Fruit fly (Drosophila melanogaster): Measurements from ENCODE around the gene CG5274.

The CG5274 gene

DNA sequence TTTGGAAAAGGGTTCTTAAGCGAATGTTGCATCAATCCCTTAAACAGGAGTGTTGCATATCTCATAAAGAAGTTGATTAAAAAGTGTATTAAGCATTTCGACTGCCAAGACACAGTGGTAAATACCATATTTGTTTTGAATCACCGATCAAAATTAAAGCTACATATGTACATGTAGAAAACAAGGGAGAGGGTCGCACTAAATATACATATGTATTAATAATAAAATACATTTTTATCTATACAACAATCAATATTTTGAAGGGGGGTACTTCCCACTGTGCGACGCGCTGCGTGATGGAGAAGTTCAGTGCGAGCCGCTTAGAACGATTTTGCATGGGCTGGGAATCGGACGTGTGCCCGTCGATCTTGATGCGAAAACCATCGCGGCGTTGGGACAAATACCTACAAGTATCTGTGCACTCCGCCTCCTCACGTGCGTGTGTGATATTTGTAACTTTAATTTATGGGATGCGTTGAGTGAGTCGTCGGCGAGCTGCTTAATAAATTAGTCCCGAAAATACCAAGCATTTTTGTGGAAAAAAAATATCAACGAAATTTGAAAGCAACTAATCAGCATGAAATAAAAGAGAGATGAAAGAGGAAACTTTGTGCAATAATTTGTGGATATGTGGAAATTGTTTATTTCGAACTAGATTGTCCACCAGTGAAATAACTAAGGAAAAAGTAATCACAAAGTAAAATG is 17.5 kb upstream of the CG5274 start (continued):
- TF ChIP-seq schlank (tag; optimal IDR thresholded peaks at IDR 0.05) = peak; percentile 47
- peak; percentile 78 for TF ChIP-seq D19A (tag; optimal IDR thresholded peaks at IDR 0.05)
- peak; percentile 76 for TF ChIP-seq CG9215 (GFP tag; IDR thresholded peaks at IDR 0.05)
- TF ChIP-seq oc (tag; optimal IDR thresholded peaks at IDR 0.05) = peak; percentile 81
- TF ChIP-seq CG12659 (GFP tag; optimal IDR thresholded peaks at IDR 0.05) = peak; percentile 88
- TF ChIP-seq bbx (GFP tag; IDR thresholded peaks at IDR 0.05; ENCODE audit: partially characterized antibody) = 0 out of 2 replicates have a peak, but pooled peaks have one; percentile 32
- peak; percentile 81 for TF ChIP-seq Fer1 (GFP tag; optimal IDR thresholded peaks at IDR 0.05)
- TF ChIP-seq HHEX (GFP tag; optimal IDR thresholded peaks at IDR 0.05) = peak; percentile 87
- TF ChIP-seq CG16863 (GFP tag; optimal IDR thresholded peaks at IDR 0.05) = no peak
- peak; percentile 84 for TF ChIP-seq otp (GFP tag; IDR thresholded peaks at IDR 0.05)
- TF ChIP-seq CG8359 (GFP tag; optimal IDR thresholded peaks at IDR 0.05; ENCODE audit: borderline replicate concordance) = peak; percentile 58
- TF ChIP-seq jigr1 (GFP tag; IDR thresholded peaks at IDR 0.05) = peak; percentile 72; the same call in 1 of the 3 replicates
- TF ChIP-seq Dad (GFP tag; optimal IDR thresholded peaks at IDR 0.05) = peak; percentile 42
- TF ChIP-seq Ravus (GFP tag; IDR thresholded peaks at IDR 0.05) = peak; percentile 80
- TF ChIP-seq CG13775 (GFP tag; optimal IDR thresholded peaks at IDR 0.05) = peak; percentile 79
- peak; percentile 66; the same call in 1 of the 2 replicates for TF ChIP-seq danr (GFP tag; IDR thresholded peaks at IDR 0.05)
- TF ChIP-seq MTF-1 (GFP tag; optimal IDR thresholded peaks at IDR 0.05; ENCODE audit: borderline replicate concordance) = peak; percentile 75
- TF ChIP-seq CG2678 (tag; optimal IDR thresholded peaks at IDR 0.05) = peak; percentile 89
- TF ChIP-seq pzg (GFP tag; optimal IDR thresholded peaks at IDR 0.05) = peak; percentile 0
- TF ChIP-seq Eip74EF (GFP tag; optimal IDR thresholded peaks at IDR 0.05) = peak in 1 of 2 experiments; percentile 78
- TF ChIP-seq slbo (GFP tag; IDR thresholded peaks at IDR 0.05) = peak; percentile 89
- TF ChIP-seq CG10565 (GFP tag; optimal IDR thresholded peaks at IDR 0.05) = peak; percentile 23
- TF ChIP-seq jumu (GFP tag; optimal IDR thresholded peaks at IDR 0.05) = peak; percentile 44
- peak; percentile 27 for TF ChIP-seq CG4282 (GFP tag; optimal IDR thresholded peaks at IDR 0.05)
- TF ChIP-seq tup (GFP tag; optimal IDR thresholded peaks at IDR 0.05) = peak; percentile 45
- TF ChIP-seq Sry-β (GFP tag; optimal IDR thresholded peaks at IDR 0.05) = no peak
- no peak for TF ChIP-seq CG16813 (GFP tag; IDR thresholded peaks at IDR 0.05; ENCODE audit: partially characterized antibody)
- TF ChIP-seq insv (GFP tag; optimal IDR thresholded peaks at IDR 0.05) = no peak
- 0 out of 3 replicates have a peak, but pooled peaks have one; percentile 20 for TF ChIP-seq CG14860 (GFP tag; IDR thresholded peaks at IDR 0.05; ENCODE audit: partially characterized antibody)
- TF ChIP-seq CG14014 (GFP tag; IDR thresholded peaks at IDR 0.05) = peak; percentile 88
- 0 out of 3 replicates have a peak, but pooled peaks have one; percentile 48 for TF ChIP-seq CG11560 (tag; IDR thresholded peaks at IDR 0.05)
- TF ChIP-seq CG9817 (tag; optimal IDR thresholded peaks at IDR 0.05) = peak; percentile 69
- TF ChIP-seq D (optimal IDR thresholded peaks at IDR 0.05) = no peak
- peak; percentile 80 for TF ChIP-seq D (GFP tag; optimal IDR thresholded peaks at IDR 0.05)
- peak; percentile 62 for TF ChIP-seq CG15601 (tag; optimal IDR thresholded peaks at IDR 0.05)
- peak; percentile 9 for TF ChIP-seq Dip3 (GFP tag; optimal IDR thresholded peaks at IDR 0.05)
- TF ChIP-seq zf30C (GFP tag; optimal IDR thresholded peaks at IDR 0.05) = no peak
- TF ChIP-seq fru (optimal IDR thresholded peaks at IDR 0.05) = no peak
- peak; percentile 81 for TF ChIP-seq wdn (GFP tag; IDR thresholded peaks at IDR 0.05)
- TF ChIP-seq CG12071 (GFP tag; optimal IDR thresholded peaks at IDR 0.05) = peak; percentile 77
- TF ChIP-seq gcm2 (GFP tag; optimal IDR thresholded peaks at IDR 0.05) = peak; percentile 33
- no peak for TF ChIP-seq cg (GFP tag; optimal IDR thresholded peaks at IDR 0.05)
- TF ChIP-seq CG3838 (GFP tag; optimal IDR thresholded peaks at IDR 0.05) = no peak
- TF ChIP-seq en (GFP tag; optimal IDR thresholded peaks at IDR 0.05) = no peak
- TF ChIP-seq hth (optimal IDR thresholded peaks at IDR 0.05) = no peak
- TF ChIP-seq CG2889 (GFP tag; IDR thresholded peaks at IDR 0.05) = peak; percentile 86
- no peak for TF ChIP-seq br (optimal IDR thresholded peaks at IDR 0.05)
- peak; percentile 54 for TF ChIP-seq CG10462 (GFP tag; optimal IDR thresholded peaks at IDR 0.05)
- peak; percentile 80; the same call in 2 of the 3 replicates for TF ChIP-seq CG7357 (GFP tag; IDR thresholded peaks at IDR 0.05)

Measured in whole organism, embryonic.